Fruit fly (Drosophila melanogaster) Kc167 (cell line): ENCODE data around the gene Mettl3.

Source experiments
- Myc ChIP-seq: fragments of >200 bp; optimal IDR thresholded peaks from 2 replicates; lab custom pipeline; 2017; ENCODE audit warnings: missing external identifiers
- Sin3A ChIP-seq: fragments of >200 bp; optimal IDR thresholded peaks from 2 replicates; lab custom pipeline; 2018; ENCODE audit warnings: missing external identifiers
- h ChIP-seq: fragments of >200 bp; optimal IDR thresholded peaks from 3 replicates; lab custom pipeline; 2018; ENCODE audit warnings: missing external identifiers
- insv ChIP-seq: fragments of >200 bp; optimal IDR thresholded peaks from 3 replicates; lab custom pipeline; 2018; ENCODE audit warnings: missing external identifiers
- psq ChIP-seq: fragments of >200 bp; optimal IDR thresholded peaks from 2 replicates; lab custom pipeline; 2017; ENCODE audit warnings: missing external identifiers
- ttk ChIP-seq: sonication (Bioruptor generic); optimal IDR thresholded peaks from 2 replicates; lab custom pipeline; 2017; ENCODE audit warnings: missing external identifiers

dm6 chr3R:24051459-24052165, 19.7 kb downstream of the Mettl3 start:
- TF ChIP-seq h (no peak), psq (lab: Kevin White, UChicago) (no peak), Myc (lab: Kevin White, UChicago) (no peak), ttk (lab: Kevin White, UChicago) (no peak), insv (lab: Kevin White, UChicago) (no peak), Sin3A (lab: Kevin White, UChicago) (no peak)
